Fruit fly (Drosophila melanogaster) whole organism, embryonic: ENCODE results near the gene TotM.
A peak's percentile ranks its signal among the peaks of the same experiment; 100 is the strongest.

Source experiments
- Ada2b ChIP-seq: fragments of 200-800 bp; sonication (Bioruptor generic); IDR thresholded peaks from 2 replicates; pipeline ENCODE4 v1.3.6; 2022; ENCODE audit warnings: missing biosample characterization, missing genetic modification characterization
- chif ChIP-seq, 2 experiments: fragments of 200-800 bp; sonication (Bioruptor generic); optimal IDR thresholded peaks; 3 replicates each; lab custom pipeline; 2016; ENCODE audit warnings: missing biosample characterization in 2 of 2, missing genetic modification characterization in 2 of 2
- scrt ChIP-seq: fragments of 200-800 bp; sonication (Bioruptor generic); optimal IDR thresholded peaks from 2 replicates; lab custom pipeline; 2018; ENCODE audit warnings: missing biosample characterization, mild to moderate bottlenecking, missing genetic modification characterization, moderate library complexity
- sens-2 ChIP-seq: fragments of 200-800 bp; sonication (Bioruptor generic); IDR thresholded peaks from 2 replicates; pipeline ENCODE4 v1.3.6; 2022; ENCODE audit warnings: missing biosample characterization, missing genetic modification characterization

DNA sequence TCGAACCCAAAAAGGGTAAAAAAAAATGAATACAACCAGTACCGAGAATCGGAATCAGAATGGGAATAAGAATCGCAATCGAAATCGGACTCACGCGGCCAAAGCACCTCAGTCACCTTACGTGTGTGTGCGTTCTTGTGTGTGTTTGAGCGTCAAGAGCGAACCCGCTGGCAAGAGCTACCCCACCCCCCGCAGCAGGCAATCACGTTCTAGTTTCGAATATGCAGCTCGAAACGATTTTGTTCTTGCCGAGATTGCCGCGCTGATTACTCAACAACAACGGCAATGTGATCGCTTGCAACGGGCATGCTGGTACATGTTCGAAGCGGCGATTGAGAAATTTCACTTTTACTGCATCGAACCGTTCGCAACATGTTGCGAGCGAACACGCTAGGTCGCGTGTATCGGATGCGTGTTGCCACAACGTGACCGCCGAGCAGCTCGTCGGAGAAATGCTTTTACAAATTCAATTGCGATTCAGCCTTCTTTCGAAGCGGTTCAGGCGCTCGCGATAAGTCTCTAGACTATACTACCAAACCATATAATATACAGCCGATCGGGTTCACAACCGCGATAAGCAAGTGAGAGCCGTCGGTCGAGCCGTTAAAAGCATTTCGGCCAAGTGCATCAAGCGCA is 24.3 kb upstream of the TotM start:
- TF ChIP-seq sens-2 (GFP tag; lab: Robert Waterston, UW) (peak; percentile 65; the same call in 1 of the 2 replicates), Ada2b (GFP tag; lab: Robert Waterston, UW) (no peak), chif (GFP tag; optimal IDR thresholded peaks at IDR 0.05; lab: Kevin White, UChicago) (no peak), scrt (GFP tag; lab: Kevin White, UChicago) (no peak)
